Worm (Caenorhabditis elegans) whole organism, late embryonic: ENCODE data around the gene peli-1.

ENCODE experiments used
- C08G9.2 ChIP-seq: sonication (generic microtip); optimal IDR thresholded peaks from 2 replicates; lab custom pipeline; 2016; ENCODE audit warnings: mild to moderate bottlenecking, missing genetic modification characterization, moderate library complexity, missing compliant biosample characterization
- C38D4.7 ChIP-seq: fragments of 200-800 bp; sonication (Bioruptor generic); optimal IDR thresholded peaks from 2 replicates; lab custom pipeline; 2018; ENCODE audit warnings: mild to moderate bottlenecking, missing genetic modification characterization, moderate library complexity, missing compliant biosample characterization
- K02D7.2 ChIP-seq: sonication (generic microtip); optimal IDR thresholded peaks from 2 replicates; lab custom pipeline; 2017; ENCODE audit warnings: mild to moderate bottlenecking, missing genetic modification characterization, missing compliant biosample characterization
- K09A11.1 ChIP-seq: sonication (generic microtip); optimal IDR thresholded peaks from 2 replicates; lab custom pipeline; 2017; ENCODE audit warnings: antibody characterized with exemption, mild to moderate bottlenecking, missing genetic modification characterization, missing compliant biosample characterization; ENCODE audit not compliant: insufficient read depth
- Y22D7AL.16 ChIP-seq: sonication (generic microtip); optimal IDR thresholded peaks from 2 replicates; lab custom pipeline; 2016; ENCODE audit warnings: missing genetic modification characterization, missing compliant biosample characterization
- ahr-1 ChIP-seq: sonication (generic microtip); optimal IDR thresholded peaks from 2 replicates; lab custom pipeline; 2016; ENCODE audit warnings: missing genetic modification characterization, missing compliant biosample characterization
- ceh-18 ChIP-seq: sonication (generic microtip); optimal IDR thresholded peaks from 2 replicates; lab custom pipeline; 2016; ENCODE audit warnings: missing genetic modification characterization, missing compliant biosample characterization
- ceh-2 ChIP-seq: sonication (generic microtip); optimal IDR thresholded peaks from 2 replicates; lab custom pipeline; 2016; ENCODE audit warnings: missing genotype, missing genetic modification characterization, missing compliant biosample characterization
- ceh-22 ChIP-seq: sonication (generic microtip); optimal IDR thresholded peaks from 2 replicates; lab custom pipeline; 2017; ENCODE audit warnings: missing biosample characterization, missing genetic modification characterization
- ceh-24 ChIP-seq: sonication (generic microtip); optimal IDR thresholded peaks from 2 replicates; lab custom pipeline; 2016; ENCODE audit warnings: mild to moderate bottlenecking, missing genetic modification characterization, missing compliant biosample characterization
- ceh-30 ChIP-seq: fragments of 150-350 bp; optimal IDR thresholded peaks from 2 replicates; lab custom pipeline; 2014; ENCODE audit warnings: missing biosample characterization, missing genetic modification characterization
- ceh-31 ChIP-seq: sonication (generic microtip); optimal IDR thresholded peaks from 2 replicates; lab custom pipeline; 2016; ENCODE audit warnings: missing genetic modification characterization, missing compliant biosample characterization
- ceh-34 ChIP-seq: sonication (generic microtip); optimal IDR thresholded peaks from 2 replicates; lab custom pipeline; 2016; ENCODE audit warnings: mild to moderate bottlenecking, missing genetic modification characterization, missing compliant biosample characterization
- ceh-45 ChIP-seq: fragments of 200-800 bp; sonication (Bioruptor generic); IDR thresholded peaks from 2 replicates; pipeline ENCODE4 v1.3.6; 2022; ENCODE audit warnings: missing genetic modification reagents, missing genetic modification characterization, missing compliant biosample characterization
- ceh-48 ChIP-seq: sonication (generic microtip); optimal IDR thresholded peaks from 2 replicates; lab custom pipeline; 2016; ENCODE audit warnings: missing genetic modification characterization, inconsistent platforms, missing compliant biosample characterization
- ceh-6 ChIP-seq: fragments of 200-800 bp; sonication (Bioruptor generic); optimal IDR thresholded peaks from 2 replicates; lab custom pipeline; 2018; ENCODE audit warnings: mild to moderate bottlenecking, missing genetic modification characterization, missing compliant biosample characterization
- dve-1 ChIP-seq: sonication (generic microtip); optimal IDR thresholded peaks from 2 replicates; lab custom pipeline; 2017; ENCODE audit warnings: antibody characterized with exemption, mild to moderate bottlenecking, missing genetic modification characterization, missing compliant biosample characterization
- elt-2 ChIP-seq: sonication (generic microtip); optimal IDR thresholded peaks from 2 replicates; lab custom pipeline; 2016; ENCODE audit warnings: missing genetic modification reagents, missing genetic modification characterization, missing compliant biosample characterization
- ets-4 ChIP-seq: sonication (generic microtip); optimal IDR thresholded peaks from 2 replicates; lab custom pipeline; 2016; ENCODE audit warnings: missing genetic modification characterization, missing compliant biosample characterization
- eyg-1 ChIP-seq: sonication (generic microtip); optimal IDR thresholded peaks from 2 replicates; lab custom pipeline; 2016; ENCODE audit warnings: missing genotype, missing genetic modification characterization, missing compliant biosample characterization
- gmeb-2 ChIP-seq: sonication (generic microtip); optimal IDR thresholded peaks from 2 replicates; lab custom pipeline; 2016; ENCODE audit warnings: missing genetic modification characterization, inconsistent platforms, missing compliant biosample characterization
- hlh-30 ChIP-seq: sonication (generic microtip); optimal IDR thresholded peaks from 2 replicates; lab custom pipeline; 2017; ENCODE audit warnings: antibody characterized with exemption, missing genetic modification characterization, missing compliant biosample characterization; ENCODE audit not compliant: insufficient read depth
- hlh-8 ChIP-seq: sonication (generic microtip); optimal IDR thresholded peaks from 2 replicates; lab custom pipeline; 2016; ENCODE audit warnings: missing genotype, missing genetic modification characterization, missing compliant biosample characterization
- lin-11 ChIP-seq: fragments of 200-800 bp; sonication (Bioruptor generic); optimal IDR thresholded peaks from 2 replicates; lab custom pipeline; 2018; ENCODE audit warnings: mild to moderate bottlenecking, missing genetic modification characterization, missing compliant biosample characterization
- madf-2 ChIP-seq: sonication (generic microtip); optimal IDR thresholded peaks from 2 replicates; lab custom pipeline; 2017; ENCODE audit warnings: missing genetic modification characterization, missing compliant biosample characterization
- mec-3 ChIP-seq: sonication (generic microtip); optimal IDR thresholded peaks from 2 replicates; lab custom pipeline; 2016; ENCODE audit warnings: borderline replicate concordance, missing genetic modification characterization, missing compliant biosample characterization
- nhr-11 ChIP-seq: fragments of 150-350 bp; optimal IDR thresholded peaks from 2 replicates; lab custom pipeline; 2014; ENCODE audit warnings: missing biosample characterization, missing genetic modification characterization
- pag-3 ChIP-seq: sonication (generic microtip); optimal IDR thresholded peaks from 2 replicates; lab custom pipeline; 2016; ENCODE audit warnings: missing compliant biosample characterization, missing genetic modification characterization, borderline replicate concordance
- pat-9 ChIP-seq: fragments of 200-800 bp; sonication (Bioruptor generic); optimal IDR thresholded peaks from 2 replicates; lab custom pipeline; 2018; ENCODE audit warnings: mild to moderate bottlenecking, missing genetic modification characterization, moderate library complexity, missing compliant biosample characterization
- pha-2 ChIP-seq: sonication (generic microtip); optimal IDR thresholded peaks from 2 replicates; lab custom pipeline; 2017; ENCODE audit warnings: mild to moderate bottlenecking, missing genetic modification characterization, missing compliant biosample characterization
- pqm-1 ChIP-seq: sonication (generic microtip); optimal IDR thresholded peaks from 2 replicates; lab custom pipeline; 2016; ENCODE audit warnings: missing genetic modification characterization, missing compliant biosample characterization
- pros-1 ChIP-seq: fragments of 150-350 bp; optimal IDR thresholded peaks from 2 replicates; lab custom pipeline; 2014; ENCODE audit warnings: missing biosample characterization, missing genetic modification reagents, missing genetic modification characterization
- ref-2 ChIP-seq: sonication (generic microtip); optimal IDR thresholded peaks from 2 replicates; lab custom pipeline; 2016; ENCODE audit warnings: missing genetic modification characterization, missing compliant biosample characterization
- sdc-2 ChIP-seq: sonication (generic microtip); optimal IDR thresholded peaks from 2 replicates; lab custom pipeline; 2016; ENCODE audit warnings: missing genotype, missing genetic modification characterization, missing compliant biosample characterization
- sox-2 ChIP-seq: fragments of 200-800 bp; sonication (Bioruptor generic); IDR thresholded peaks from 2 replicates; pipeline ENCODE4 v1.3.6; 2022; ENCODE audit warnings: missing genetic modification reagents, missing genetic modification characterization, missing compliant biosample characterization
- sox-4 ChIP-seq: sonication (generic microtip); optimal IDR thresholded peaks from 2 replicates; lab custom pipeline; 2017; ENCODE audit warnings: mild to moderate bottlenecking, missing genetic modification characterization, inconsistent platforms, missing compliant biosample characterization
- syd-9 ChIP-seq: sonication (generic microtip); optimal IDR thresholded peaks from 2 replicates; lab custom pipeline; 2016; ENCODE audit warnings: mild to moderate bottlenecking, missing genetic modification characterization, moderate library complexity, missing compliant biosample characterization
- tbx-2 ChIP-seq: sonication (generic microtip); optimal IDR thresholded peaks from 2 replicates; lab custom pipeline; 2016; ENCODE audit warnings: missing genetic modification characterization, missing compliant biosample characterization
- unc-3 ChIP-seq, 2 experiments: fragments of 200-800 bp in 1 of 2; sonication (Bioruptor generic) in 1 of 2; sonication (generic microtip) in 1 of 2; conservative IDR thresholded peaks in 1 of 2; optimal IDR thresholded peaks in 1 of 2; 2 replicates each; pipeline versions ENCODE4 v1.3.6 to Lab custom; 2016 to 2022; ENCODE audit warnings: missing compliant biosample characterization in 2 of 2, missing genetic modification characterization in 2 of 2, missing genetic modification reagents in 1 of 2
- unc-55 ChIP-seq: sonication (generic microtip); optimal IDR thresholded peaks from 2 replicates; lab custom pipeline; 2017; ENCODE audit warnings: missing biosample characterization, missing genetic modification reagents, missing genetic modification characterization
- unc-86 ChIP-seq: sonication (generic microtip); optimal IDR thresholded peaks from 2 replicates; lab custom pipeline; 2016; ENCODE audit warnings: missing genetic modification characterization, missing compliant biosample characterization
- zip-5 ChIP-seq: sonication (generic microtip); optimal IDR thresholded peaks from 2 replicates; lab custom pipeline; 2016; ENCODE audit warnings: missing genetic modification characterization, missing compliant biosample characterization

The peli-1 gene

DNA sequence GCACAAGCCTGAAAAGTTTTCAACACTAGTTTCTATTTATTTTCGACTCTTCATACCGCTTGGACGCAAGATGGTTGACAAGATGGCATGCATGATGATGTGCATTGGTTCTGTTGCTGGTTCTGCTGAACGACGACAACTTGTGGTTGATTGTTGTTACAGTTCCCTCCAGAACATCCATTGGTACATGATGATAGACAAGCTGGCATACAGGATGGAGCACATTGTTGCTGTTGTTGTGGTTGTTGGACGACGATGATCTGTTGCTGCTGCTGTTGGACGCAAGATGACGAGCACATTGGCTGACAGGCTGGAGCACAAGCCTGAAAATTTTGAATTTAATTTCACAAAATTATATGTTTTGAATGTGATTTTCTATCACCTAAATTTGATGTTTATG, 33.3 kb upstream of the peli-1 start:
- TF ChIP-seq syd-9 = no peak

DNA sequence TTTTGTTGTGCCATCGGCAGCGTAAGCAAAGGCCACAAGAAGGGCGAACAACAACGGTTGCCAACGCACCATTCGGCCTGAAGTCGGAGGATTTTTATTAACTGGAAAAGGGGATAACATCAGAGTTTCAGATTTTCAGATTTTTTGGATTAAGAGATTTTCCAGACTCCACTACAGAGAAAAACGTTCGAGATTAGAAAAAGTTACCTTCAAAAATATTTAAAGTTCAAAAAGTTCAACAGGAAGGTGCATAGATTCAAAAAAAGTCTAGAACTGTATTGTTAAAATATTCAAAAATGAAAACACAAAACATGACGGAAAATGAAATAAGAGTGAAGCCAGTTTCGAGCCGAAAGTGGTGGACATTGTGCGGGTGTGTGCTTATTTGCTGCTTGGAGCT, 29.6 kb upstream of the peli-1 start, which contains the start of gene pqn-13:
TSS of gene pqn-13 (minus strand) at position 101 of the 400 bp plus-strand sequence.
- no peak for TF ChIP-seq ref-2 (tag; lab: Kevin White, UChicago)
- no peak for TF ChIP-seq ceh-6 (GFP tag; lab: Kevin White, UChicago)
- no peak for TF ChIP-seq C38D4.7 (GFP tag; lab: Kevin White, UChicago)
- TF ChIP-seq gmeb-2 = no peak
- no peak for TF ChIP-seq pqm-1
- no peak for TF ChIP-seq ceh-18 (tag; lab: Kevin White, UChicago)
- no peak for TF ChIP-seq pag-3 (tag; lab: Kevin White, UChicago)
- no peak for TF ChIP-seq unc-55 (GFP tag; lab: Kevin White, UChicago)
- no peak for TF ChIP-seq ceh-45 (GFP tag; lab: Robert Waterston, UW)
- TF ChIP-seq pat-9 (tag; lab: Kevin White, UChicago) = no peak

ce11 chrV:5677947-5678346, 27.7 kb upstream of the peli-1 start:
- no peak for TF ChIP-seq ceh-2 (tag; lab: Kevin White, UChicago)
- no peak for TF ChIP-seq eyg-1
- peak; percentile 3 for TF ChIP-seq pha-2 (tag; lab: Kevin White, UChicago)
- no peak for TF ChIP-seq ceh-34 (tag; lab: Kevin White, UChicago)
- peak; percentile 4 for TF ChIP-seq elt-2 (tag; lab: Kevin White, UChicago)
- no peak for TF ChIP-seq tbx-2 (tag; lab: Kevin White, UChicago)
- TF ChIP-seq sox-2 (GFP tag; lab: Robert Waterston, UW) = no peak

DNA sequence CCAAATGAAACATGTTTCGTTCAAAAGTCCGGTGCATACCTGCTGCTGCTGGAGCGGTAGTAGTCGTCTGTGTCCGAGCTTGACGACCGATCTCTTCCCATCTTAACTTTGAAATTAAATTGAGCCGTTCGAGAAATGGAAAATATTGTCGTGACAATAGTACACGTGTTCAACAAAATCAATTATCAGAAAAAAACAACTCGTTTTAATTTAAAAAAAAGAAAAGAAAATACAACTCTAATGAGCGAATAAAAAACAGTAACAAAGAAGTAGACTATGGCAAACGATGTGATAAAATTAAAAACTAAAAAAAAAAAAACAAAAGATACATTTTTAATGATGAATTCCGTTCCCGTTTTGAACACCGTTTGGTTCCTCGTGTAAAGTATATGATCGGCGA, 23.1 kb upstream of the peli-1 start, which contains the start of gene prp-39:
TSS of gene prp-39 (minus strand) at position 101 of the 400 bp plus-strand sequence.
- TF ChIP-seq zip-5 (tag; lab: Kevin White, UChicago) (no peak), madf-2 (no peak), pqm-1 (no peak), sdc-2 (tag; lab: Kevin White, UChicago) (no peak), K02D7.2 (tag; lab: Kevin White, UChicago) (no peak), mec-3 (tag; lab: Kevin White, UChicago) (no peak)

DNA sequence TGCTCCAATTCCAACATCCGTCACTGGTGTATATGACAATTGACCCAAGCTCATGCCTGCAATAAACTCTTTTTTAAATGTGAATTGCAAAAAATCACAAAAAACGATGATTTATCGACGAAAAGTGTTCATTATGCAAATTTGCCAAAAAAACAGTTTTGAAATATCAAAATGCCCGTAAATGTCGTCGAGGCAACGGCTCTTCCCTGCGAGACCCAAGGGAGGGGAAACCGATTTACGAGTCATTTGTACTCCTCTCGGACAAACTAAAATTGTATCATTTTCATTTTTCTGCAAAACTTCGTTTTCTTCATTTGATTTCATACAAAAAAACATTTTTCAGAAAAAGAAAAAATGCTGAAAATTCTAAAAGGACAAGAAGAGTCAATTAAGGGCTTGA, 21.1 kb upstream of the peli-1 start, which contains the start of the genes hmgs-1 and F25B4.4:
TSS of gene hmgs-1 (minus strand) at position 56 of the 400 bp plus-strand sequence.
TSS of gene F25B4.4 (plus strand) at position 340 of the 400 bp plus-strand sequence.
- TF ChIP-seq unc-55 (GFP tag; lab: Kevin White, UChicago) (peak; percentile 29), gmeb-2 (no peak), hlh-8 (no peak), C08G9.2 (tag; lab: Kevin White, UChicago) (no peak), ceh-48 (no peak), pat-9 (tag; lab: Kevin White, UChicago) (no peak), ceh-34 (tag; lab: Kevin White, UChicago) (peak; percentile 25), dve-1 (tag; lab: Kevin White, UChicago) (peak; percentile 59), K09A11.1 (tag; lab: Kevin White, UChicago) (peak; percentile 9), pros-1 (tag; lab: Kevin White, UChicago) (no peak), Y22D7AL.16 (tag; lab: Kevin White, UChicago) (no peak), sox-4 (no peak), ceh-24 (tag; lab: Kevin White, UChicago) (no peak), pqm-1 (no peak), mec-3 (tag; lab: Kevin White, UChicago) (no peak), hlh-30 (peak; percentile 13), ceh-18 (tag; lab: Kevin White, UChicago) (peak; percentile 83), eyg-1 (no peak), unc-3 (GFP tag; conservative IDR thresholded peaks at IDR 0.05; lab: Robert Waterston, UW) (no peak), unc-3 (tag; optimal IDR thresholded peaks at IDR 0.05; lab: Kevin White, UChicago) (no peak), ceh-22 (tag; lab: Kevin White, UChicago) (no peak), sox-2 (GFP tag; lab: Robert Waterston, UW) (no peak), syd-9 (no peak), madf-2 (no peak), pag-3 (tag; lab: Kevin White, UChicago) (no peak), ceh-2 (tag; lab: Kevin White, UChicago) (peak; percentile 13), ceh-6 (GFP tag; lab: Kevin White, UChicago) (no peak), ets-4 (tag; lab: Kevin White, UChicago) (no peak), lin-11 (tag; lab: Kevin White, UChicago) (no peak), ahr-1 (tag; lab: Kevin White, UChicago) (no peak), unc-86 (tag; lab: Kevin White, UChicago) (peak; percentile 41), ceh-30 (tag; lab: Kevin White, UChicago) (no peak), ceh-31 (tag; lab: Kevin White, UChicago) (peak; percentile 77), nhr-11 (no peak)
